Worm (Caenorhabditis elegans) whole organism, L2 larva: ENCODE measurements around the gene T26G10.4.

ENCODE experiments used
- C34F6.9 ChIP-seq: fragments of 150-350 bp; optimal IDR thresholded peaks from 2 replicates; lab custom pipeline; 2014; ENCODE audit warnings: missing biosample characterization, missing genetic modification characterization
- F13H6.1 ChIP-seq: sonication (generic microtip); optimal IDR thresholded peaks from 2 replicates; lab custom pipeline; 2016; ENCODE audit warnings: missing genetic modification characterization, missing compliant biosample characterization
- ZK546.5 ChIP-seq: sonication (generic microtip); optimal IDR thresholded peaks from 2 replicates; lab custom pipeline; 2017; ENCODE audit warnings: missing biosample characterization, missing genetic modification characterization
- alr-1 ChIP-seq: fragments of 150-350 bp; optimal IDR thresholded peaks from 2 replicates; lab custom pipeline; 2014; ENCODE audit warnings: missing biosample characterization, missing genetic modification characterization
- aly-2 ChIP-seq: fragments of 150-350 bp; optimal IDR thresholded peaks from 2 replicates; lab custom pipeline; 2014; ENCODE audit warnings: missing biosample characterization, missing genetic modification characterization
- ama-1 ChIP-seq: fragments of 150-350 bp; optimal IDR thresholded peaks from 2 replicates; lab custom pipeline; 2018; ENCODE audit warnings: inconsistent platforms
- fos-1 ChIP-seq: fragments of 150-350 bp; optimal IDR thresholded peaks from 2 replicates; lab custom pipeline; 2014; ENCODE audit warnings: missing biosample characterization, missing genetic modification characterization
- lin-39 ChIP-seq: fragments of 150-350 bp; optimal IDR thresholded peaks from 2 replicates; lab custom pipeline; 2014; ENCODE audit warnings: missing biosample characterization, missing genetic modification reagents, missing genetic modification characterization
- nhr-11 ChIP-seq: fragments of 150-350 bp; optimal IDR thresholded peaks from 2 replicates; lab custom pipeline; 2014; ENCODE audit warnings: missing biosample characterization, missing genetic modification characterization
- nhr-77 ChIP-seq: fragments of 150-350 bp; optimal IDR thresholded peaks from 2 replicates; lab custom pipeline; 2014; ENCODE audit warnings: missing biosample characterization, missing genetic modification characterization
- snpc-4 ChIP-seq: fragments of 150-350 bp; optimal IDR thresholded peaks from 2 replicates; lab custom pipeline; 2014; ENCODE audit warnings: missing biosample characterization, missing genetic modification characterization
- unc-62 ChIP-seq: fragments of 150-350 bp; optimal IDR thresholded peaks from 2 replicates; lab custom pipeline; 2014; ENCODE audit warnings: missing biosample characterization, missing genetic modification reagents, missing genetic modification characterization
- ztf-4 ChIP-seq: fragments of 150-350 bp; optimal IDR thresholded peaks from 2 replicates; lab custom pipeline; 2014; ENCODE audit warnings: missing biosample characterization, missing genetic modification characterization

ce11 chrIII:9393114-9393780 lies 27.1 kb upstream of the T26G10.4 start, which contains the start of the genes gpr-2 and rgr-1:
- TF ChIP-seq lin-39 (tag; lab: Kevin White, UChicago) (no peak), alr-1 (tag; lab: Kevin White, UChicago) (no peak), nhr-77 (tag; lab: Kevin White, UChicago) (no peak), nhr-11 (tag; lab: Kevin White, UChicago) (no peak), unc-62 (GFP tag; lab: Kevin White, UChicago) (no peak), ama-1 (no peak), ZK546.5 (tag; lab: Kevin White, UChicago) (no peak), fos-1 (tag; lab: Kevin White, UChicago) (no peak), aly-2 (tag; lab: Kevin White, UChicago) (no peak), ztf-4 (tag; lab: Kevin White, UChicago) (no peak), C34F6.9 (tag; lab: Kevin White, UChicago) (no peak), F13H6.1 (tag; lab: Kevin White, UChicago) (no peak), snpc-4 (no peak)
